Fruit fly (Drosophila melanogaster) whole organism, embryonic: ENCODE measurements around the gene CG7714.

Experiments
- Atf6 ChIP-seq: fragments of 200-800 bp; sonication (Bioruptor generic); IDR thresholded peaks from 2 replicates; pipeline ENCODE4 v1.3.6; 2022; ENCODE audit warnings: missing biosample characterization, missing genetic modification characterization
- Blimp-1 ChIP-seq: fragments of 200-800 bp; sonication (Bioruptor generic); optimal IDR thresholded peaks from 3 replicates; lab custom pipeline; 2018; ENCODE audit warnings: missing biosample characterization, missing genetic modification characterization, mild to moderate bottlenecking, moderate library complexity, missing genetic modification reagents
- CG11247 ChIP-seq: fragments of 200-800 bp; sonication (Bioruptor generic); IDR thresholded peaks from 2 replicates; pipeline ENCODE4 v1.3.6; 2022; ENCODE audit warnings: missing biosample characterization, missing genetic modification characterization
- CG12299 ChIP-seq: fragments of 200-800 bp; sonication (Bioruptor generic); optimal IDR thresholded peaks from 2 replicates; lab custom pipeline; 2018; ENCODE audit warnings: missing biosample characterization, mild to moderate bottlenecking, missing genetic modification characterization
- CG12769 ChIP-seq: fragments of 200-800 bp; sonication (Bioruptor generic); optimal IDR thresholded peaks from 2 replicates; lab custom pipeline; 2019; ENCODE audit warnings: missing biosample characterization, mild to moderate bottlenecking, missing genetic modification characterization, moderate library complexity
- CG1647 ChIP-seq: fragments of 200-800 bp; sonication (Bioruptor generic); optimal IDR thresholded peaks from 3 replicates; lab custom pipeline; 2016; ENCODE audit warnings: missing biosample characterization, missing genetic modification characterization
- CG17328 ChIP-seq: fragments of 200-800 bp; sonication (Bioruptor generic); IDR thresholded peaks from 2 replicates; pipeline ENCODE4 v1.3.6; 2022; ENCODE audit warnings: missing biosample characterization, missing genetic modification characterization
- CG17802 ChIP-seq: fragments of 200-800 bp; sonication (Bioruptor generic); optimal IDR thresholded peaks from 2 replicates; lab custom pipeline; 2018; ENCODE audit warnings: missing biosample characterization, mild to moderate bottlenecking, missing genetic modification characterization, moderate library complexity
- CG2129 ChIP-seq: fragments of 200-800 bp; sonication (Bioruptor generic); IDR thresholded peaks from 2 replicates; pipeline ENCODE4 v1.3.6; 2022; ENCODE audit warnings: missing biosample characterization, missing genetic modification characterization; ENCODE audit not compliant: partially characterized antibody
- CG2202 ChIP-seq: fragments of 200-800 bp; sonication (Bioruptor generic); optimal IDR thresholded peaks from 2 replicates; lab custom pipeline; 2018; ENCODE audit warnings: missing biosample characterization, mild to moderate bottlenecking, missing genetic modification characterization
- CG31441 ChIP-seq: fragments of 200-800 bp; sonication (Bioruptor generic); IDR thresholded peaks from 2 replicates; pipeline ENCODE4 v1.3.6; 2022; ENCODE audit warnings: missing biosample characterization, missing genetic modification characterization
- CG32767 ChIP-seq: fragments of 200-800 bp; sonication (Bioruptor generic); IDR thresholded peaks from 2 replicates; pipeline ENCODE4 v1.3.6; 2022; ENCODE audit warnings: missing biosample characterization, missing genetic modification characterization
- CG6654 ChIP-seq: fragments of 200-800 bp; sonication (Bioruptor generic); optimal IDR thresholded peaks from 2 replicates; lab custom pipeline; 2017; ENCODE audit warnings: missing biosample characterization, mild to moderate bottlenecking, missing genetic modification characterization
- CG7372 ChIP-seq: fragments of 200-800 bp; sonication (Bioruptor generic); IDR thresholded peaks from 2 replicates; pipeline ENCODE4 v1.3.6; 2022; ENCODE audit warnings: missing biosample characterization, missing genetic modification characterization
- CG8359 ChIP-seq: fragments of 200-800 bp; sonication (Bioruptor generic); optimal IDR thresholded peaks from 2 replicates; lab custom pipeline; 2017; ENCODE audit warnings: missing biosample characterization, mild to moderate bottlenecking, missing genetic modification characterization, borderline replicate concordance
- CG8924 ChIP-seq: fragments of 200-800 bp; optimal IDR thresholded peaks from 3 replicates; lab custom pipeline; 2019; ENCODE audit warnings: missing biosample characterization, mild to moderate bottlenecking, missing genetic modification characterization, moderate library complexity
- Camta ChIP-seq: fragments of 200-800 bp; sonication (Bioruptor generic); optimal IDR thresholded peaks from 2 replicates; lab custom pipeline; 2016; ENCODE audit warnings: missing biosample characterization, missing genetic modification characterization
- Dip2 ChIP-seq: fragments of 200-800 bp; sonication (Bioruptor generic); IDR thresholded peaks from 2 replicates; pipeline ENCODE4 v1.3.6; 2022; ENCODE audit warnings: missing biosample characterization, missing genetic modification characterization
- Drgx ChIP-seq: fragments of 200-800 bp; sonication (Bioruptor generic); IDR thresholded peaks from 2 replicates; pipeline ENCODE4 v1.3.6; 2022; ENCODE audit warnings: missing biosample characterization, missing genetic modification characterization
- E2f2 ChIP-seq: fragments of 200-800 bp; sonication (Bioruptor generic); IDR thresholded peaks from 2 replicates; pipeline ENCODE4 v1.3.6; 2022; ENCODE audit warnings: missing biosample characterization, missing genetic modification characterization
- Elba2 ChIP-seq: fragments of 200-800 bp; sonication (Bioruptor generic); optimal IDR thresholded peaks from 3 replicates; lab custom pipeline; 2016; ENCODE audit warnings: missing biosample characterization, missing genetic modification characterization
- Gsc ChIP-seq: fragments of 200-800 bp; sonication (Bioruptor generic); IDR thresholded peaks from 2 replicates; pipeline ENCODE4 v1.3.6; 2022; ENCODE audit warnings: missing biosample characterization, missing genetic modification characterization
- Hsf ChIP-seq: fragments of 200-800 bp; sonication (Bioruptor generic); optimal IDR thresholded peaks from 3 replicates; lab custom pipeline; 2016; ENCODE audit warnings: missing biosample characterization, missing genetic modification characterization
- MBD-R2 ChIP-seq: fragments of 200-800 bp; sonication (Bioruptor generic); IDR thresholded peaks from 2 replicates; pipeline ENCODE4 v1.3.6; 2022; ENCODE audit warnings: missing biosample characterization, missing genetic modification characterization
- MTF-1 ChIP-seq: fragments of 200-800 bp; sonication (Bioruptor generic); optimal IDR thresholded peaks from 2 replicates; lab custom pipeline; 2018; ENCODE audit warnings: missing biosample characterization, mild to moderate bottlenecking, missing genetic modification characterization, borderline replicate concordance
- Meics ChIP-seq: fragments of 200-800 bp; sonication (Bioruptor generic); optimal IDR thresholded peaks from 2 replicates; lab custom pipeline; 2017; ENCODE audit warnings: missing biosample characterization, mild to moderate bottlenecking, missing genetic modification characterization
- NC2β ChIP-seq: fragments of 200-800 bp; sonication (Bioruptor generic); optimal IDR thresholded peaks from 2 replicates; lab custom pipeline; 2016; ENCODE audit warnings: missing biosample characterization, missing genetic modification characterization
- Nf-YC ChIP-seq: fragments of 200-800 bp; optimal IDR thresholded peaks from 3 replicates; lab custom pipeline; 2019; ENCODE audit warnings: missing biosample characterization, mild to moderate bottlenecking, missing genetic modification characterization, moderate library complexity
- Ssrp ChIP-seq: fragments of 200-800 bp; sonication (Bioruptor generic); optimal IDR thresholded peaks from 2 replicates; lab custom pipeline; 2018; ENCODE audit warnings: missing biosample characterization, mild to moderate bottlenecking, missing genetic modification characterization, moderate library complexity
- Vsx1 ChIP-seq: fragments of 200-800 bp; sonication (Bioruptor generic); optimal IDR thresholded peaks from 2 replicates; lab custom pipeline; 2017; ENCODE audit warnings: missing biosample characterization, mild to moderate bottlenecking, missing genetic modification characterization, missing genetic modification reagents
- ato ChIP-seq: fragments of 200-800 bp; sonication (Bioruptor generic); IDR thresholded peaks from 2 replicates; pipeline ENCODE4 v1.3.6; 2022; ENCODE audit warnings: missing biosample characterization, missing genetic modification characterization; ENCODE audit not compliant: partially characterized antibody
- cas ChIP-seq: fragments of 200-800 bp; sonication (Bioruptor generic); IDR thresholded peaks from 2 replicates; pipeline ENCODE4 v1.3.6; 2022; ENCODE audit warnings: missing biosample characterization, missing genetic modification characterization
- chn ChIP-seq: fragments of 200-800 bp; sonication (Bioruptor generic); optimal IDR thresholded peaks from 2 replicates; lab custom pipeline; 2016; ENCODE audit warnings: missing biosample characterization, missing genetic modification characterization
- dan ChIP-seq: fragments of 200-800 bp; sonication (Bioruptor generic); IDR thresholded peaks from 2 replicates; pipeline ENCODE4 v1.3.6; 2022; ENCODE audit warnings: missing biosample characterization, missing genetic modification characterization
- ems ChIP-seq: fragments of 200-800 bp; sonication (Bioruptor generic); optimal IDR thresholded peaks from 3 replicates; lab custom pipeline; 2016; ENCODE audit warnings: missing biosample characterization, missing genetic modification characterization
- en ChIP-seq: fragments of 200-800 bp; sonication (Bioruptor generic); optimal IDR thresholded peaks from 2 replicates; lab custom pipeline; 2016; ENCODE audit warnings: missing biosample characterization, missing genetic modification characterization
- ftz-f1 ChIP-seq: fragments of 200-800 bp; sonication (Bioruptor generic); optimal IDR thresholded peaks from 2 replicates; lab custom pipeline; 2016; ENCODE audit warnings: missing biosample characterization, missing genetic modification characterization
- gsb ChIP-seq: fragments of 200-800 bp; sonication (Bioruptor generic); IDR thresholded peaks from 2 replicates; pipeline ENCODE4 v1.3.6; 2022; ENCODE audit warnings: missing biosample characterization, missing genetic modification characterization
- lilli ChIP-seq: fragments of 200-800 bp; sonication (Bioruptor generic); optimal IDR thresholded peaks from 3 replicates; lab custom pipeline; 2016; ENCODE audit warnings: missing biosample characterization, missing genetic modification characterization
- mirr ChIP-seq: fragments of 200-800 bp; sonication (Bioruptor generic); optimal IDR thresholded peaks from 3 replicates; lab custom pipeline; 2018; ENCODE audit warnings: missing biosample characterization, mild to moderate bottlenecking, missing genetic modification characterization
- otp ChIP-seq: fragments of 200-800 bp; sonication (Bioruptor generic); IDR thresholded peaks from 3 replicates; pipeline ENCODE4, ENCODE4 v1.3.6; 2022; ENCODE audit warnings: missing biosample characterization, missing genetic modification characterization
- peb ChIP-seq: fragments of 200-800 bp; sonication (Bioruptor generic); IDR thresholded peaks from 2 replicates; pipeline ENCODE4 v1.3.6; 2022; ENCODE audit warnings: missing biosample characterization, missing genetic modification characterization
- pfk ChIP-seq: fragments of 200-800 bp; sonication (Bioruptor generic); optimal IDR thresholded peaks from 2 replicates; lab custom pipeline; 2018; ENCODE audit warnings: missing biosample characterization, mild to moderate bottlenecking, missing genetic modification characterization, moderate library complexity
- repo ChIP-seq: fragments of 200-800 bp; sonication (Bioruptor generic); optimal IDR thresholded peaks from 2 replicates; lab custom pipeline; 2016; ENCODE audit warnings: missing biosample characterization, missing genetic modification characterization
- stc ChIP-seq: fragments of 200-800 bp; sonication (Bioruptor generic); IDR thresholded peaks from 2 replicates; pipeline ENCODE4 v1.3.6; 2022; ENCODE audit warnings: missing biosample characterization, missing genetic modification characterization
- stwl ChIP-seq: fragments of 200-800 bp; sonication (Bioruptor generic); optimal IDR thresholded peaks from 3 replicates; lab custom pipeline; 2018; ENCODE audit warnings: missing biosample characterization, mild to moderate bottlenecking, missing genetic modification characterization, moderate library complexity
- tin ChIP-seq: fragments of 200-800 bp; sonication (Bioruptor generic); optimal IDR thresholded peaks from 3 replicates; lab custom pipeline; 2016; ENCODE audit warnings: missing biosample characterization, missing genetic modification characterization
- tio ChIP-seq: fragments of 200-800 bp; sonication (Bioruptor generic); optimal IDR thresholded peaks from 2 replicates; lab custom pipeline; 2017; ENCODE audit warnings: missing biosample characterization, missing genetic modification characterization, inconsistent platforms
- twi ChIP-seq: fragments of 200-800 bp; optimal IDR thresholded peaks from 2 replicates; lab custom pipeline; 2019; ENCODE audit warnings: missing biosample characterization, mild to moderate bottlenecking, missing genetic modification characterization, moderate library complexity
- tx ChIP-seq: fragments of 200-800 bp; sonication (Bioruptor generic); optimal IDR thresholded peaks from 2 replicates; lab custom pipeline; 2016; ENCODE audit warnings: missing biosample characterization, missing genetic modification characterization
- wor ChIP-seq: fragments of 200-800 bp; sonication (Bioruptor generic); IDR thresholded peaks from 2 replicates; pipeline ENCODE4 v1.3.6; 2022; ENCODE audit warnings: missing biosample characterization, missing genetic modification characterization

Gene CG7714

DNA sequence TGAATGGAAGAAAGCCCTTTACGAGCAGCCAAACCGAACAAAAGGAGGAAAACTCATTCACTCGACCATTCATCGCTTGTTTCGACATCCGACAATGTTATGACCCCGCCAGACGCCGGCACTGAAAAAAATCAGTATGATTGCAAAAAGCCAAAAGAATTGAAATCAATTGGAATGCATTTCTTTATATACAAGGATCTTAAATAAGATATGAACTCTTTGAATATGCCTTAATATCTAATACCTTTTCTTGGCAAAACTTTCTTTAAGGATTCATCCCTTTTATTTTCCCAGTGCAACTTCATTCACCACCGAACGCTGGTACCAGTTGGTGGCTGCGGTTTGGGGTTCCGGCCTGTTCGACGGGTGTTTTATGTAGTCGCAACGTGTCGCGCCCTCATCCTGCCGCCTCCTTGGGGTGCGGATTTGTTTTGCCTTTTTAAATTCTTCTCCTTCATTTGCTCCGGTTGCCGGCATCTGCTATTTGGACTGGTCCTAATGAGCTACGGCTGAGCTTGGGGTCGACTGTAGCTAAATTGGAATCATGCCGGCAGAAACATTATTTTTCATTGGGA, 6.4 kb downstream of the CG7714 start (continued):
- TF ChIP-seq CG6654 (GFP tag; lab: Kevin White, UChicago) (peak; percentile 62), ems (GFP tag; lab: Kevin White, UChicago) (peak; percentile 81), CG7372 (peak; percentile 72), ftz-f1 (GFP tag; lab: Kevin White, UChicago) (no peak), CG1647 (GFP tag; lab: Kevin White, UChicago) (peak; percentile 76), CG17802 (peak; percentile 55), ato (GFP tag; lab: Robert Waterston, UW) (no peak), CG12299 (tag; lab: Kevin White, UChicago) (peak; percentile 82), CG31441 (GFP tag; lab: Robert Waterston, UW) (peak; percentile 89), MTF-1 (GFP tag; lab: Kevin White, UChicago) (peak; percentile 58), peb (GFP tag; lab: Robert Waterston, UW) (peak; percentile 70), lilli (GFP tag; lab: Kevin White, UChicago) (peak; percentile 88), twi (tag; lab: Kevin White, UChicago) (peak; percentile 76), CG8359 (GFP tag; lab: Kevin White, UChicago) (peak; percentile 36), gsb (0 out of 2 replicates have a peak, but pooled peaks have one; percentile 50), Elba2 (GFP tag; lab: Kevin White, UChicago) (no peak), Nf-YC (peak; percentile 76), Meics (peak; percentile 88), stc (GFP tag; lab: Robert Waterston, UW) (peak; percentile 78), E2f2 (GFP tag; lab: Robert Waterston, UW) (peak; percentile 63), Drgx (GFP tag; lab: Robert Waterston, UW) (no peak), CG17328 (GFP tag; lab: Robert Waterston, UW) (peak; percentile 81), CG2202 (peak; percentile 44), CG11247 (GFP tag; lab: Robert Waterston, UW) (peak; percentile 74), otp (GFP tag; lab: Robert Waterston, UW) (peak; percentile 63; the same call in 1 of the 3 replicates), chn (GFP tag; lab: Kevin White, UChicago) (peak; percentile 70), mirr (GFP tag; lab: Kevin White, UChicago) (peak; percentile 82), CG8924 (tag; lab: Kevin White, UChicago) (peak; percentile 90), dan (GFP tag; lab: Robert Waterston, UW) (peak; percentile 80), cas (GFP tag; lab: Robert Waterston, UW) (no peak; the same call in 1 of the 2 replicates), Gsc (peak; percentile 41; the same call in 1 of the 2 replicates), Camta (GFP tag; lab: Kevin White, UChicago) (peak; percentile 66), CG32767 (GFP tag; lab: Robert Waterston, UW) (peak; percentile 72; the same call in 1 of the 2 replicates), NC2β (GFP tag; lab: Kevin White, UChicago) (peak; percentile 68), CG2129 (GFP tag; lab: Robert Waterston, UW) (no peak), Atf6 (peak; percentile 89), wor (GFP tag; lab: Robert Waterston, UW) (peak; percentile 74), pfk (GFP tag; lab: Kevin White, UChicago) (no peak), tin (GFP tag; lab: Kevin White, UChicago) (peak; percentile 78), repo (GFP tag; lab: Kevin White, UChicago) (peak; percentile 67), Ssrp (peak; percentile 77), stwl (tag; lab: Kevin White, UChicago) (no peak), Hsf (GFP tag; lab: Kevin White, UChicago) (peak; percentile 82), Vsx1 (GFP tag; lab: Kevin White, UChicago) (peak; percentile 46), MBD-R2 (GFP tag; lab: Robert Waterston, UW) (peak; percentile 60; the same call in 1 of the 2 replicates), CG12769 (peak; percentile 94), en (GFP tag; lab: Kevin White, UChicago) (peak; percentile 56), tx (GFP tag; lab: Kevin White, UChicago) (peak; percentile 72), tio (peak; percentile 66), Dip2 (no peak), Blimp-1 (peak; percentile 84)
